Fruit fly (Drosophila melanogaster) whole organism, embryonic: ENCODE data around the gene Ccdc58.
A peak's percentile ranks its signal among the peaks of the same experiment; 100 is the strongest.

Experiments used
- BtbVII ChIP-seq: fragments of 200-800 bp; sonication (Bioruptor generic); optimal IDR thresholded peaks from 3 replicates; lab custom pipeline; 2017; ENCODE audit warnings: missing biosample characterization, mild to moderate bottlenecking, missing genetic modification characterization
- CG10267 ChIP-seq: fragments of 200-800 bp; sonication (Bioruptor generic); optimal IDR thresholded peaks from 2 replicates; lab custom pipeline; 2018; ENCODE audit warnings: missing biosample characterization, mild to moderate bottlenecking, missing genetic modification characterization, moderate library complexity
- CG10274 ChIP-seq: fragments of 200-800 bp; sonication (Bioruptor generic); optimal IDR thresholded peaks from 3 replicates; lab custom pipeline; 2017; ENCODE audit warnings: missing biosample characterization, mild to moderate bottlenecking, missing genetic modification characterization
- CG11093 ChIP-seq: fragments of 200-800 bp; sonication (Bioruptor generic); IDR thresholded peaks from 3 replicates; pipeline ENCODE4 v1.3.6; 2022; ENCODE audit warnings: missing biosample characterization, missing genetic modification characterization
- CG11398 ChIP-seq: fragments of 200-800 bp; sonication (Bioruptor generic); optimal IDR thresholded peaks from 2 replicates; lab custom pipeline; 2016; ENCODE audit warnings: missing biosample characterization, missing genetic modification characterization
- CG13123 ChIP-seq: fragments of 200-800 bp; sonication (Bioruptor generic); optimal IDR thresholded peaks from 2 replicates; lab custom pipeline; 2016; ENCODE audit warnings: missing biosample characterization, missing genetic modification characterization
- CG15479 ChIP-seq: fragments of 200-800 bp; sonication (Bioruptor generic); optimal IDR thresholded peaks from 3 replicates; lab custom pipeline; 2019; ENCODE audit warnings: missing biosample characterization, mild to moderate bottlenecking, missing genetic modification characterization, moderate library complexity
- CG17612 ChIP-seq: fragments of 200-800 bp; sonication (Bioruptor generic); IDR thresholded peaks from 2 replicates; pipeline ENCODE4 v1.3.6; 2022; ENCODE audit warnings: missing biosample characterization, missing genetic modification characterization
- CG1792 ChIP-seq: fragments of 200-800 bp; sonication (Bioruptor generic); optimal IDR thresholded peaks from 2 replicates; lab custom pipeline; 2016; ENCODE audit warnings: missing biosample characterization, missing genetic modification characterization
- CG30431 ChIP-seq: fragments of 200-800 bp; sonication (Bioruptor generic); optimal IDR thresholded peaks from 2 replicates; lab custom pipeline; 2017; ENCODE audit warnings: missing biosample characterization, missing genetic modification characterization
- CG3281 ChIP-seq: fragments of 200-800 bp; sonication (Bioruptor generic); optimal IDR thresholded peaks from 3 replicates; lab custom pipeline; 2017; ENCODE audit warnings: missing biosample characterization, mild to moderate bottlenecking, missing genetic modification characterization
- CG42726 ChIP-seq: fragments of 200-800 bp; sonication (Bioruptor generic); IDR thresholded peaks from 2 replicates; pipeline ENCODE4 v1.3.6; 2022; ENCODE audit warnings: missing biosample characterization, missing genetic modification characterization; ENCODE audit not compliant: partially characterized antibody
- CG7839 ChIP-seq: fragments of 200-800 bp; sonication (Bioruptor generic); optimal IDR thresholded peaks from 3 replicates; lab custom pipeline; 2018; ENCODE audit warnings: missing biosample characterization, mild to moderate bottlenecking, missing genetic modification characterization, moderate library complexity
- CG8290 ChIP-seq, 3 experiments: fragments of 200-800 bp; sonication (Bioruptor generic); optimal IDR thresholded peaks; 2 replicates each; lab custom pipeline; 2016 to 2019; ENCODE audit warnings: missing biosample characterization in 3 of 3, missing genetic modification characterization in 3 of 3, mild to moderate bottlenecking in 2 of 3, moderate library complexity in 1 of 3
- CG8478 ChIP-seq: fragments of >200 bp; optimal IDR thresholded peaks from 2 replicates; lab custom pipeline; 2018
- CG9797 ChIP-seq: fragments of 200-800 bp; sonication (Bioruptor generic); optimal IDR thresholded peaks from 3 replicates; lab custom pipeline; 2018; ENCODE audit warnings: missing biosample characterization, mild to moderate bottlenecking, missing genetic modification characterization
- CHES-1-like ChIP-seq: fragments of 200-800 bp; sonication (Bioruptor generic); optimal IDR thresholded peaks from 2 replicates; lab custom pipeline; 2016; ENCODE audit warnings: missing biosample characterization, missing genetic modification characterization
- Chrac-16 ChIP-seq: fragments of 200-800 bp; sonication (Bioruptor generic); optimal IDR thresholded peaks from 3 replicates; lab custom pipeline; 2016; ENCODE audit warnings: missing biosample characterization, missing genetic modification characterization
- Dek ChIP-seq: fragments of 200-800 bp; sonication (Bioruptor generic); optimal IDR thresholded peaks from 3 replicates; lab custom pipeline; 2019; ENCODE audit warnings: missing biosample characterization, mild to moderate bottlenecking, missing genetic modification characterization, moderate library complexity
- Dip2 ChIP-seq: fragments of 200-800 bp; sonication (Bioruptor generic); IDR thresholded peaks from 2 replicates; pipeline ENCODE4 v1.3.6; 2022; ENCODE audit warnings: missing biosample characterization, missing genetic modification characterization
- Gug ChIP-seq: fragments of 200-800 bp; sonication (Bioruptor generic); IDR thresholded peaks from 4 replicates; pipeline ENCODE4 v1.3.6; 2022; ENCODE audit warnings: missing biosample characterization, missing genetic modification characterization
- H15 ChIP-seq: fragments of 200-800 bp; sonication (Bioruptor generic); IDR thresholded peaks from 3 replicates; pipeline ENCODE4 v1.3.6; 2022; ENCODE audit warnings: missing biosample characterization, missing genetic modification characterization
- Hr3 ChIP-seq: fragments of 200-800 bp; sonication (Bioruptor generic); optimal IDR thresholded peaks from 3 replicates; lab custom pipeline; 2016; ENCODE audit warnings: missing biosample characterization, missing genetic modification characterization
- Hr51 ChIP-seq, 2 experiments: fragments of 200-800 bp; sonication (Bioruptor generic); optimal IDR thresholded peaks; 2 replicates in 1 of 2; 3 replicates in 1 of 2; lab custom pipeline; 2016 to 2018; ENCODE audit warnings: missing biosample characterization in 2 of 2, missing genetic modification characterization in 2 of 2, mild to moderate bottlenecking in 1 of 2, moderate library complexity in 1 of 2
- Hr78 ChIP-seq, 2 experiments: fragments of 200-800 bp in 1 of 2; fragments of >200 bp in 1 of 2; sonication (Bioruptor generic) in 1 of 2; optimal IDR thresholded peaks; 2 replicates each; lab custom pipeline; 2017 to 2019; ENCODE audit warnings: missing biosample characterization in 2 of 2, missing genetic modification characterization in 2 of 2, mild to moderate bottlenecking in 1 of 2, moderate library complexity in 1 of 2
- MESR4 ChIP-seq: fragments of 200-800 bp; sonication (Bioruptor generic); optimal IDR thresholded peaks from 2 replicates; lab custom pipeline; 2018; ENCODE audit warnings: missing biosample characterization, mild to moderate bottlenecking, missing genetic modification characterization, moderate library complexity
- NfI ChIP-seq: fragments of 200-800 bp; sonication (Bioruptor generic); optimal IDR thresholded peaks from 3 replicates; lab custom pipeline; 2018; ENCODE audit warnings: missing biosample characterization, mild to moderate bottlenecking, missing genetic modification characterization, moderate library complexity
- Scr ChIP-seq: fragments of 200-800 bp; sonication (Bioruptor generic); IDR thresholded peaks from 2 replicates; pipeline ENCODE4 v1.3.6; 2022; ENCODE audit warnings: missing biosample characterization, missing genetic modification characterization; ENCODE audit not compliant: partially characterized antibody
- bbx ChIP-seq: fragments of 200-800 bp; sonication (Bioruptor generic); IDR thresholded peaks from 2 replicates; pipeline ENCODE4 v1.3.6; 2022; ENCODE audit warnings: missing biosample characterization, missing genetic modification characterization; ENCODE audit not compliant: partially characterized antibody
- crol ChIP-seq: fragments of 200-800 bp; sonication (Bioruptor generic); IDR thresholded peaks from 2 replicates; pipeline ENCODE4 v1.3.6; 2022; ENCODE audit warnings: missing biosample characterization, missing genetic modification characterization
- dimm ChIP-seq: fragments of 200-800 bp; sonication (Bioruptor generic); IDR thresholded peaks from 2 replicates; pipeline ENCODE4 v1.3.6; 2022; ENCODE audit warnings: missing biosample characterization, missing genetic modification characterization
- dmrt99B ChIP-seq: fragments of 200-800 bp; sonication (Bioruptor generic); optimal IDR thresholded peaks from 2 replicates; lab custom pipeline; 2018; ENCODE audit warnings: missing biosample characterization, mild to moderate bottlenecking, missing genetic modification characterization, moderate library complexity
- ems ChIP-seq: fragments of 200-800 bp; sonication (Bioruptor generic); optimal IDR thresholded peaks from 3 replicates; lab custom pipeline; 2016; ENCODE audit warnings: missing biosample characterization, missing genetic modification characterization
- en ChIP-seq: fragments of 200-800 bp; sonication (Bioruptor generic); optimal IDR thresholded peaks from 2 replicates; lab custom pipeline; 2016; ENCODE audit warnings: missing biosample characterization, missing genetic modification characterization
- gsb-n ChIP-seq: fragments of 200-800 bp; sonication (Bioruptor generic); optimal IDR thresholded peaks from 3 replicates; lab custom pipeline; 2018; ENCODE audit warnings: missing biosample characterization, mild to moderate bottlenecking, missing genetic modification characterization
- ind ChIP-seq: fragments of 200-800 bp; sonication (Bioruptor generic); optimal IDR thresholded peaks from 3 replicates; lab custom pipeline; 2016; ENCODE audit warnings: missing biosample characterization, missing genetic modification characterization
- kah ChIP-seq: fragments of 200-800 bp; sonication (Bioruptor generic); optimal IDR thresholded peaks from 2 replicates; lab custom pipeline; 2018; ENCODE audit warnings: missing biosample characterization, mild to moderate bottlenecking, missing genetic modification characterization
- kni ChIP-seq: fragments of 200-800 bp; sonication (Bioruptor generic); optimal IDR thresholded peaks from 3 replicates; lab custom pipeline; 2017; ENCODE audit warnings: mild to moderate bottlenecking, missing biosample characterization, missing genetic modification reagents, missing genetic modification characterization
- lab ChIP-seq: fragments of 200-800 bp; sonication (Bioruptor generic); optimal IDR thresholded peaks from 3 replicates; lab custom pipeline; 2017; ENCODE audit warnings: missing biosample characterization, missing genetic modification characterization, mild to moderate bottlenecking, moderate library complexity, missing genetic modification reagents
- lilli ChIP-seq: fragments of 200-800 bp; sonication (Bioruptor generic); optimal IDR thresholded peaks from 3 replicates; lab custom pipeline; 2016; ENCODE audit warnings: missing biosample characterization, missing genetic modification characterization
- lola ChIP-seq, 3 experiments: fragments of >200 bp in 2 of 3; fragments of 200-800 bp in 1 of 3; sonication (Bioruptor generic) in 1 of 3; optimal IDR thresholded peaks; 2 replicates each; lab custom pipeline; 2017 to 2019; ENCODE audit warnings: missing biosample characterization in 3 of 3, missing genetic modification characterization in 3 of 3, mild to moderate bottlenecking in 1 of 3, moderate library complexity in 1 of 3
- luna ChIP-seq: fragments of 200-800 bp; sonication (Bioruptor generic); optimal IDR thresholded peaks from 2 replicates; lab custom pipeline; 2016; ENCODE audit warnings: missing biosample characterization, missing genetic modification characterization
- pum ChIP-seq: fragments of 200-800 bp; sonication (Bioruptor generic); optimal IDR thresholded peaks from 2 replicates; lab custom pipeline; 2016; ENCODE audit warnings: missing biosample characterization, missing genetic modification characterization
- pzg ChIP-seq: fragments of 200-800 bp; sonication (Bioruptor generic); optimal IDR thresholded peaks from 3 replicates; lab custom pipeline; 2018; ENCODE audit warnings: missing biosample characterization, mild to moderate bottlenecking, missing genetic modification characterization, moderate library complexity
- rib ChIP-seq: fragments of 200-800 bp; sonication (Bioruptor generic); IDR thresholded peaks from 2 replicates; pipeline ENCODE4 v1.3.6; 2022; ENCODE audit warnings: missing biosample characterization, missing genetic modification characterization
- run ChIP-seq: fragments of 200-800 bp; sonication (Bioruptor generic); optimal IDR thresholded peaks from 3 replicates; lab custom pipeline; 2018; ENCODE audit warnings: missing biosample characterization, mild to moderate bottlenecking, missing genetic modification characterization
- sima ChIP-seq: fragments of 200-800 bp; sonication (Bioruptor generic); optimal IDR thresholded peaks from 2 replicates; lab custom pipeline; 2016; ENCODE audit warnings: missing biosample characterization, missing genetic modification characterization
- sisA ChIP-seq: fragments of 200-800 bp; sonication (Bioruptor generic); IDR thresholded peaks from 2 replicates; pipeline ENCODE4 v1.3.6; 2022; ENCODE audit warnings: missing biosample characterization, missing genetic modification characterization
- tll ChIP-seq, 2 experiments: fragments of 200-800 bp in 1 of 2; fragments of >200 bp in 1 of 2; sonication (Bioruptor generic) in 1 of 2; optimal IDR thresholded peaks; 2 replicates each; lab custom pipeline; 2017 to 2019; ENCODE audit warnings: missing biosample characterization in 2 of 2, missing genetic modification characterization in 2 of 2, mild to moderate bottlenecking in 1 of 2, moderate library complexity in 1 of 2

Ccdc58 gene

DNA sequence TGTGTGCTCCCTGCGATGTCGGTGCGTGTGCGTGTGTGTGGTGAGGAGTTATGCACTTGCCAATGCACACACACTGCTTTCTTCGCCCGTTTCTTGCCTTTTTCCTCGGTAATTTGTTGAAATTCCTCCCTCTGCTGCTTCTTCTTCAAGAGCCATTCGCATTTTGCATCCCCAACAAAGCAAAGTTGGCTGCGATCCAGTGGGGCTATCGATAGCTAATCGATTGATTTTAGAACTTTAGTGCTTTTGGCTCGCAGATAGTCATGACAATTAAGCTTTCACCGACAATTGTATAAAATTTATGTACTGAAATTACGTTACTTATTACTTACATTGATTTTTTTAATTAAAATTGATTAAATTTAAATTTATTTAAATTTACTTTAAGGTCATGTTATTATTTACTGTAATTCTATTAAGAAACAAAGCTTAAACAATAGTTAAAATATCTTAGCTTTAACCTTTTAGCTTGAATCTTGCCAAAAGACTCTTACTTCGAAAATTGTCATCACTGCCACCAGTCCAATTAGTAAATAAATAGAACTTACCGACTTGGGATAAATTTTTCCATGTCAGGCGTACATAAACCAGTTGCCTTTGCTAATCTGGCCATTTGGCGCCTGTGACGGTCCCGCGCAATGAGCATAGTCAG is 29.3 kb downstream of the Ccdc58 start, which contains the start of the genes trc and CG32221 (continued):
- TF ChIP-seq ind (GFP tag; lab: Kevin White, UChicago), result no peak
- TF ChIP-seq CG10267 (tag; lab: Kevin White, UChicago), result peak; percentile 53
- 0 out of 2 replicates have a peak, but pooled peaks have one; percentile 10 for TF ChIP-seq CG17612 (GFP tag; lab: Robert Waterston, UW)
- TF ChIP-seq lola (GFP tag; optimal IDR thresholded peaks at IDR 0.05; lab: Kevin White, UChicago), result peak in 1 of 3 experiments; percentile 32
- TF ChIP-seq CG7839 (tag; lab: Kevin White, UChicago), result no peak
- TF ChIP-seq CG13123 (GFP tag; lab: Kevin White, UChicago), result peak; percentile 99
- no peak for TF ChIP-seq ems (GFP tag; lab: Kevin White, UChicago)
- no peak for TF ChIP-seq lab (GFP tag; lab: Kevin White, UChicago)
- TF ChIP-seq CHES-1-like (GFP tag; lab: Kevin White, UChicago), result peak; percentile 15
- TF ChIP-seq dmrt99B (tag; lab: Kevin White, UChicago), result no peak
- peak; percentile 1 for TF ChIP-seq pum (GFP tag; lab: Kevin White, UChicago)
- TF ChIP-seq CG1792, result no peak
- TF ChIP-seq CG8290 (GFP tag; optimal IDR thresholded peaks at IDR 0.05; lab: Kevin White, UChicago), result no peak
- TF ChIP-seq CG8290 (tag; optimal IDR thresholded peaks at IDR 0.05; lab: Kevin White, UChicago), result no peak
- TF ChIP-seq Dek (tag; lab: Kevin White, UChicago), result peak; percentile 65
- peak; percentile 8 for TF ChIP-seq Chrac-16 (GFP tag; lab: Kevin White, UChicago)
- TF ChIP-seq tll (GFP tag; optimal IDR thresholded peaks at IDR 0.05; lab: Kevin White, UChicago), result no peak
- TF ChIP-seq CG3281 (GFP tag; lab: Kevin White, UChicago), result peak; percentile 41
- no peak for TF ChIP-seq BtbVII (GFP tag; lab: Kevin White, UChicago)
- TF ChIP-seq MESR4 (GFP tag; lab: Kevin White, UChicago), result peak; percentile 89
- no peak for TF ChIP-seq crol
- no peak for TF ChIP-seq rib (GFP tag; lab: Robert Waterston, UW)
- peak; percentile 11 for TF ChIP-seq kah (GFP tag; lab: Kevin White, UChicago)
- no peak for TF ChIP-seq kni (GFP tag; lab: Kevin White, UChicago)
- peak; percentile 12 for TF ChIP-seq CG9797 (GFP tag; lab: Kevin White, UChicago)
- TF ChIP-seq CG11398, result no peak
- TF ChIP-seq en, result no peak
- no peak for TF ChIP-seq dimm
- peak; percentile 53; the same call in 2 of the 4 replicates for TF ChIP-seq Gug (GFP tag; lab: Robert Waterston, UW)
- TF ChIP-seq luna, result no peak
- TF ChIP-seq sisA, result peak; percentile 19; the same call in 1 of the 2 replicates
- no peak for TF ChIP-seq run
- peak; percentile 73 for TF ChIP-seq Scr (GFP tag; lab: Robert Waterston, UW)
- no peak for TF ChIP-seq CG8478 (lab: Kevin White, UChicago)
- no peak for TF ChIP-seq sima
- no peak for TF ChIP-seq Hr51 (GFP tag; optimal IDR thresholded peaks at IDR 0.05; lab: Kevin White, UChicago)
- no peak for TF ChIP-seq CG11093 (GFP tag; lab: Robert Waterston, UW)
- TF ChIP-seq CG42726 (GFP tag; lab: Robert Waterston, UW), result peak; percentile 77
- no peak for TF ChIP-seq Hr78 (GFP tag; optimal IDR thresholded peaks at IDR 0.05; lab: Kevin White, UChicago)
- TF ChIP-seq NfI, result peak; percentile 84
- TF ChIP-seq Dip2, result no peak
- no peak for TF ChIP-seq CG15479 (GFP tag; lab: Kevin White, UChicago)
- peak; percentile 88 for TF ChIP-seq pzg (GFP tag; lab: Kevin White, UChicago)
- TF ChIP-seq lilli (GFP tag; lab: Kevin White, UChicago), result no peak
- peak; percentile 81 for TF ChIP-seq bbx
- no peak for TF ChIP-seq H15 (GFP tag; lab: Robert Waterston, UW)
- no peak for TF ChIP-seq CG30431 (GFP tag; lab: Kevin White, UChicago)
- TF ChIP-seq CG10274 (GFP tag; lab: Kevin White, UChicago), result no peak
- no peak for TF ChIP-seq gsb-n
- no peak for TF ChIP-seq Hr3 (GFP tag; lab: Kevin White, UChicago)
